Worm (Caenorhabditis elegans) whole organism, L2 larva: ENCODE measurements around the gene B0454.26.

Experiments
- F13H6.1 ChIP-seq: sonication (generic microtip); optimal IDR thresholded peaks from 2 replicates; lab custom pipeline; 2016; ENCODE audit warnings: missing genetic modification characterization, missing compliant biosample characterization
- elt-3 ChIP-seq: sonication (generic microtip); optimal IDR thresholded peaks from 2 replicates; lab custom pipeline; 2017; ENCODE audit warnings: missing biosample characterization, missing genetic modification characterization
- snpc-4 ChIP-seq: fragments of 150-350 bp; optimal IDR thresholded peaks from 2 replicates; lab custom pipeline; 2014; ENCODE audit warnings: missing biosample characterization, missing genetic modification characterization
- ztf-11 ChIP-seq: sonication (generic microtip); optimal IDR thresholded peaks from 2 replicates; lab custom pipeline; 2017; ENCODE audit warnings: missing biosample characterization, missing genetic modification characterization

DNA sequence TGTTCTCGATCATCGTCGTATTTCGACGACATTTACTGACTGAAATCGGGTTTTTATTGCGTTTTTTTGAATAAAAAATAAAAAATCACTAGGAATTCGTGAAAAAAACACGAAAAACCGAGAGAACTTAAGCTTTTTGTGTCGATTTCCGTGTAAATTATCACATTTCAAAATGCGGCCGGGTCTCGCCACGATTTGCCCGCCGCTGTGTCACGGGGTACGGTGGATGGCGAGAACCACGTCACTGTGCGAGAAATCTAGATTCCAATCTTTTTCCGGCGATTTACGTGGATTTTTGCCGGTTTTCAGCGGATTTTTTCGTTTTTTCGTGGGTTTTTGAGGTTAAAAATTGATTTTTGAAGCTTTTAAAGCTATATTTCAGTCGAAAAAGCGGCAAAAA is 38.6 kb upstream of the B0454.26 start, which contains the start of gene Y25C1A.8:
- no peak for TF ChIP-seq elt-3 (tag; lab: Kevin White, UChicago)
- TF ChIP-seq ztf-11 (tag; lab: Kevin White, UChicago): no peak
- TF ChIP-seq F13H6.1 (tag; lab: Kevin White, UChicago): peak; percentile 90
- peak; percentile 58 for TF ChIP-seq snpc-4
